Fruit fly (Drosophila melanogaster) whole organism, prepupa: ENCODE measurements around the gene CG14329.
A peak's percentile ranks its signal among the peaks of the same experiment; 100 is the strongest.

ENCODE experiments used
- Blimp-1 ChIP-seq: fragments of 200-800 bp; sonication (Bioruptor generic); optimal IDR thresholded peaks from 3 replicates; lab custom pipeline; 2017; ENCODE audit warnings: missing biosample characterization, missing genetic modification characterization, mild to moderate bottlenecking, moderate library complexity, missing genetic modification reagents
- CG10631 ChIP-seq: fragments of 200-800 bp; sonication (Bioruptor generic); optimal IDR thresholded peaks from 2 replicates; lab custom pipeline; 2016; ENCODE audit warnings: missing biosample characterization, missing genetic modification characterization
- CG10669 ChIP-seq: fragments of 200-800 bp; sonication (Bioruptor generic); optimal IDR thresholded peaks from 3 replicates; lab custom pipeline; 2018; ENCODE audit warnings: missing biosample characterization, mild to moderate bottlenecking, missing genetic modification characterization, moderate library complexity
- CG11294 ChIP-seq: fragments of 200-800 bp; sonication (Bioruptor generic); IDR thresholded peaks from 2 replicates; pipeline ENCODE4 v1.3.6; 2022; ENCODE audit warnings: missing biosample characterization, missing genetic modification characterization
- CG11762 ChIP-seq: fragments of 200-800 bp; sonication (Bioruptor generic); optimal IDR thresholded peaks from 3 replicates; lab custom pipeline; 2016; ENCODE audit warnings: missing biosample characterization, missing genetic modification characterization; ENCODE audit not compliant: insufficient read depth
- CG11902 ChIP-seq: fragments of 200-800 bp; sonication (Bioruptor generic); optimal IDR thresholded peaks from 3 replicates; lab custom pipeline; 2016; ENCODE audit warnings: missing biosample characterization, missing genetic modification characterization
- CG15336 ChIP-seq: fragments of 200-800 bp; sonication (Bioruptor generic); IDR thresholded peaks from 2 replicates; pipeline ENCODE4 v1.3.6; 2022; ENCODE audit warnings: missing biosample characterization, missing genetic modification characterization
- CG1621 ChIP-seq: fragments of 200-800 bp; sonication (Bioruptor generic); optimal IDR thresholded peaks from 3 replicates; lab custom pipeline; 2018; ENCODE audit warnings: missing biosample characterization, mild to moderate bottlenecking, missing genetic modification characterization
- CG16779 ChIP-seq: fragments of 200-800 bp; sonication (Bioruptor generic); optimal IDR thresholded peaks from 3 replicates; lab custom pipeline; 2017; ENCODE audit warnings: missing biosample characterization, mild to moderate bottlenecking, missing genetic modification characterization
- CG3032 ChIP-seq: fragments of 200-800 bp; optimal IDR thresholded peaks from 2 replicates; lab custom pipeline; 2019; ENCODE audit warnings: missing biosample characterization, mild to moderate bottlenecking, missing genetic modification characterization, moderate library complexity
- CG31627 ChIP-seq: fragments of 200-800 bp; sonication (Bioruptor generic); optimal IDR thresholded peaks from 3 replicates; lab custom pipeline; 2016; ENCODE audit warnings: missing biosample characterization, missing genetic modification characterization
- CG32006 ChIP-seq: fragments of 200-800 bp; sonication (Bioruptor generic); optimal IDR thresholded peaks from 3 replicates; lab custom pipeline; 2017; ENCODE audit warnings: missing biosample characterization, mild to moderate bottlenecking, missing genetic modification characterization
- CG34406 ChIP-seq: fragments of 200-800 bp; sonication (Bioruptor generic); optimal IDR thresholded peaks from 3 replicates; lab custom pipeline; 2016; ENCODE audit warnings: missing biosample characterization, missing genetic modification characterization
- CG3919 ChIP-seq: fragments of 200-800 bp; sonication (Bioruptor generic); optimal IDR thresholded peaks from 3 replicates; lab custom pipeline; 2016; ENCODE audit warnings: missing biosample characterization, missing genetic modification characterization
- CG6163 ChIP-seq: fragments of 200-800 bp; sonication (Bioruptor generic); IDR thresholded peaks from 3 replicates; pipeline ENCODE4 v1.3.6; 2022; ENCODE audit warnings: missing biosample characterization, missing genetic modification characterization
- CG6276 ChIP-seq: fragments of 200-800 bp; sonication (Bioruptor generic); optimal IDR thresholded peaks from 2 replicates; lab custom pipeline; 2017; ENCODE audit warnings: missing biosample characterization, mild to moderate bottlenecking, missing genetic modification characterization
- CG6792 ChIP-seq: fragments of 200-800 bp; sonication (Bioruptor generic); optimal IDR thresholded peaks from 3 replicates; lab custom pipeline; 2016; ENCODE audit warnings: missing biosample characterization, missing genetic modification characterization
- CG6808 ChIP-seq: fragments of 200-800 bp; sonication (Bioruptor generic); optimal IDR thresholded peaks from 3 replicates; lab custom pipeline; 2017; ENCODE audit warnings: missing biosample characterization, missing genetic modification characterization, mild to moderate bottlenecking, moderate library complexity, missing genetic modification reagents
- CG6854 ChIP-seq: fragments of 200-800 bp; sonication (Bioruptor generic); optimal IDR thresholded peaks from 2 replicates; lab custom pipeline; 2017; ENCODE audit warnings: missing biosample characterization, mild to moderate bottlenecking, missing genetic modification characterization
- CG7368 ChIP-seq: fragments of 200-800 bp; sonication (Bioruptor generic); optimal IDR thresholded peaks from 3 replicates; lab custom pipeline; 2016; ENCODE audit warnings: missing biosample characterization, missing genetic modification characterization
- CG8119 ChIP-seq: fragments of 200-800 bp; sonication (Bioruptor generic); IDR thresholded peaks from 3 replicates; pipeline ENCODE4 v1.3.6; 2022; ENCODE audit warnings: missing biosample characterization, missing genetic modification characterization
- CG8632 ChIP-seq: fragments of 200-800 bp; sonication (Bioruptor generic); optimal IDR thresholded peaks from 3 replicates; lab custom pipeline; 2016; ENCODE audit warnings: missing biosample characterization, missing genetic modification characterization
- Eip93F ChIP-seq: fragments of 200-800 bp; sonication (Bioruptor generic); optimal IDR thresholded peaks from 2 replicates; lab custom pipeline; 2016; ENCODE audit warnings: missing biosample characterization, mild to moderate bottlenecking, missing genetic modification characterization
- Ets21C ChIP-seq: fragments of 200-800 bp; sonication (Bioruptor generic); optimal IDR thresholded peaks from 3 replicates; lab custom pipeline; 2016; ENCODE audit warnings: missing biosample characterization, missing genetic modification characterization
- Ets96B ChIP-seq: fragments of 200-800 bp; optimal IDR thresholded peaks from 2 replicates; lab custom pipeline; 2019; ENCODE audit warnings: missing biosample characterization, mild to moderate bottlenecking, missing genetic modification characterization, moderate library complexity
- Gug ChIP-seq: fragments of 200-800 bp; sonication (Bioruptor generic); IDR thresholded peaks from 2 replicates; pipeline ENCODE4 v1.3.6; 2022; ENCODE audit warnings: missing biosample characterization, missing genetic modification characterization
- Hr38 ChIP-seq: sonication (Bioruptor generic); optimal IDR thresholded peaks from 2 replicates; lab custom pipeline; 2016; ENCODE audit warnings: missing biosample characterization, missing genetic modification characterization
- Hr39 ChIP-seq: fragments of 200-800 bp; sonication (Bioruptor generic); optimal IDR thresholded peaks from 2 replicates; lab custom pipeline; 2016; ENCODE audit warnings: missing biosample characterization, missing genetic modification characterization
- Lpt ChIP-seq: fragments of 200-800 bp; sonication (Bioruptor generic); optimal IDR thresholded peaks from 3 replicates; lab custom pipeline; 2016; ENCODE audit warnings: missing biosample characterization, missing genetic modification characterization
- OdsH ChIP-seq: fragments of 200-800 bp; sonication (Bioruptor generic); optimal IDR thresholded peaks from 3 replicates; lab custom pipeline; 2016; ENCODE audit warnings: missing biosample characterization, missing genetic modification characterization
- Smox ChIP-seq: fragments of 200-800 bp; sonication (Bioruptor generic); optimal IDR thresholded peaks from 3 replicates; lab custom pipeline; 2016; ENCODE audit warnings: missing biosample characterization, missing genetic modification characterization
- Sox15 ChIP-seq: fragments of 200-800 bp; sonication (Bioruptor generic); optimal IDR thresholded peaks from 3 replicates; lab custom pipeline; 2016; ENCODE audit warnings: missing biosample characterization, missing genetic modification characterization
- achi ChIP-seq: fragments of 200-800 bp; sonication (Bioruptor generic); optimal IDR thresholded peaks from 3 replicates; lab custom pipeline; 2016; ENCODE audit warnings: missing biosample characterization, missing genetic modification characterization
- acj6 ChIP-seq: fragments of 200-800 bp; sonication (Bioruptor generic); optimal IDR thresholded peaks from 3 replicates; lab custom pipeline; 2016; ENCODE audit warnings: missing biosample characterization, missing genetic modification characterization
- dac ChIP-seq: fragments of 200-800 bp; sonication (Bioruptor generic); optimal IDR thresholded peaks from 2 replicates; lab custom pipeline; 2017; ENCODE audit warnings: missing biosample characterization, mild to moderate bottlenecking, missing genetic modification characterization
- dsx ChIP-seq: fragments of 200-800 bp; optimal IDR thresholded peaks from 3 replicates; lab custom pipeline; 2019; ENCODE audit warnings: missing biosample characterization, mild to moderate bottlenecking, missing genetic modification characterization, moderate library complexity; ENCODE audit not compliant: poor library complexity, severe bottlenecking
- eg ChIP-seq: fragments of 200-800 bp; sonication (Bioruptor generic); IDR thresholded peaks from 3 replicates; pipeline ENCODE4 v1.3.6; 2022; ENCODE audit warnings: missing biosample characterization, missing genetic modification characterization
- esn ChIP-seq: fragments of 200-800 bp; sonication (Bioruptor generic); optimal IDR thresholded peaks from 2 replicates; lab custom pipeline; 2016; ENCODE audit warnings: missing biosample characterization, mild to moderate bottlenecking, missing genetic modification characterization, moderate library complexity
- fd85E ChIP-seq: fragments of 200-800 bp; sonication (Bioruptor generic); optimal IDR thresholded peaks from 3 replicates; lab custom pipeline; 2016; ENCODE audit warnings: missing biosample characterization, missing genetic modification characterization
- fkh ChIP-seq: fragments of 200-800 bp; sonication (Bioruptor generic); optimal IDR thresholded peaks from 3 replicates; lab custom pipeline; 2017; ENCODE audit warnings: missing biosample characterization, mild to moderate bottlenecking, missing genetic modification characterization, moderate library complexity
- pdm3 ChIP-seq: fragments of 200-800 bp; sonication (Bioruptor generic); optimal IDR thresholded peaks from 3 replicates; lab custom pipeline; 2016; ENCODE audit warnings: missing biosample characterization, missing genetic modification characterization
- svp ChIP-seq: fragments of 200-800 bp; sonication (Bioruptor generic); peaks from one replicate; lab custom pipeline; 2016; ENCODE audit warnings: missing biosample characterization, missing genetic modification characterization
- topi ChIP-seq: fragments of 200-800 bp; sonication (Bioruptor generic); optimal IDR thresholded peaks from 3 replicates; lab custom pipeline; 2016; ENCODE audit warnings: missing biosample characterization, missing genetic modification characterization
- vri ChIP-seq: fragments of 200-800 bp; sonication (Bioruptor generic); optimal IDR thresholded peaks from 3 replicates; lab custom pipeline; 2016; ENCODE audit warnings: missing biosample characterization, mild to moderate bottlenecking, missing genetic modification characterization

CG14329 gene

dm6 chr3R:17601866-17602265 is 7.3 kb upstream of the CG14329 start:
- TF ChIP-seq CG6163 (GFP tag; lab: Robert Waterston, UW) (no peak), svp (GFP tag; lab: Kevin White, UChicago) (peak; percentile 3)

- no peak for TF ChIP-seq CG10631 (GFP tag; lab: Kevin White, UChicago)
- no peak for TF ChIP-seq CG11762 (GFP tag; lab: Kevin White, UChicago)
- TF ChIP-seq Sox15 (GFP tag; lab: Kevin White, UChicago) = no peak
- no peak for TF ChIP-seq Ets96B
- TF ChIP-seq Hr39 (GFP tag; lab: Kevin White, UChicago) = no peak
- TF ChIP-seq CG16779 = no peak
Measured at dm6 chr3R:17602974-17603373, 6.2 kb upstream of the CG14329 start.

- TF ChIP-seq CG6792 (no peak), vri (peak; percentile 25), CG3919 (GFP tag; lab: Kevin White, UChicago) (no peak)
Measured at dm6 chr3R:17603717-17604116, 5.4 kb upstream of the CG14329 start.

- TF ChIP-seq CG1621 (tag; lab: Kevin White, UChicago) = peak; percentile 22
- TF ChIP-seq esn (GFP tag; lab: Kevin White, UChicago) = no peak
- peak; percentile 73 for TF ChIP-seq CG32006 (GFP tag; lab: Kevin White, UChicago)
- peak; percentile 3 for TF ChIP-seq dac
- peak; percentile 36 for TF ChIP-seq acj6 (GFP tag; lab: Kevin White, UChicago)
- peak; percentile 33 for TF ChIP-seq CG8632
- peak; percentile 64 for TF ChIP-seq vri
- peak; percentile 66 for TF ChIP-seq Ets96B
- TF ChIP-seq CG6808 (GFP tag; lab: Kevin White, UChicago) = peak; percentile 65
- TF ChIP-seq fd85E (GFP tag; lab: Kevin White, UChicago) = no peak
- peak; percentile 24; the same call in 1 of the 2 replicates for TF ChIP-seq CG11294 (GFP tag; lab: Robert Waterston, UW)
- TF ChIP-seq CG6276 (GFP tag; lab: Kevin White, UChicago) = peak; percentile 60
- peak; percentile 66 for TF ChIP-seq CG10669 (GFP tag; lab: Kevin White, UChicago)
- TF ChIP-seq fkh (GFP tag; lab: Kevin White, UChicago) = peak; percentile 10
- TF ChIP-seq Smox (GFP tag; lab: Kevin White, UChicago) = peak; percentile 43
- TF ChIP-seq svp (GFP tag; lab: Kevin White, UChicago) = peak; percentile 45
- TF ChIP-seq CG16779 = peak; percentile 44
- TF ChIP-seq CG34406 = peak; percentile 56
- no peak for TF ChIP-seq CG6163 (GFP tag; lab: Robert Waterston, UW)
- peak; percentile 37 for TF ChIP-seq CG15336 (GFP tag; lab: Robert Waterston, UW)
- peak; percentile 59 for TF ChIP-seq achi (GFP tag; lab: Kevin White, UChicago)
- no peak for TF ChIP-seq CG7368 (GFP tag; lab: Kevin White, UChicago)
- TF ChIP-seq Eip93F (GFP tag; lab: Kevin White, UChicago) = no peak
- TF ChIP-seq Ets21C (GFP tag; lab: Kevin White, UChicago) = no peak
- TF ChIP-seq eg (GFP tag; lab: Robert Waterston, UW) = peak; percentile 45; the same call in 1 of the 3 replicates
- TF ChIP-seq Gug = no peak
- TF ChIP-seq topi (GFP tag; lab: Kevin White, UChicago) = peak; percentile 37
- peak; percentile 11 for TF ChIP-seq CG11902
- no peak for TF ChIP-seq pdm3
- peak; percentile 55 for TF ChIP-seq CG10631 (GFP tag; lab: Kevin White, UChicago)
- no peak for TF ChIP-seq CG6854 (GFP tag; lab: Kevin White, UChicago)
- peak; percentile 21 for TF ChIP-seq CG3919 (GFP tag; lab: Kevin White, UChicago)
- peak; percentile 20 for TF ChIP-seq Blimp-1
- peak; percentile 58 for TF ChIP-seq dsx (GFP tag; lab: Kevin White, UChicago)
- peak; percentile 50 for TF ChIP-seq OdsH (GFP tag; lab: Kevin White, UChicago)
- peak; percentile 39 for TF ChIP-seq CG6792
- TF ChIP-seq CG31627 (GFP tag; lab: Kevin White, UChicago) = peak; percentile 27
- no peak for TF ChIP-seq Lpt (GFP tag; lab: Kevin White, UChicago)
- no peak for TF ChIP-seq Hr38 (GFP tag; lab: Kevin White, UChicago)
- TF ChIP-seq CG8119 (GFP tag; lab: Robert Waterston, UW) = peak; percentile 51
- no peak for TF ChIP-seq CG3032 (tag; lab: Kevin White, UChicago)
Measured at dm6 chr3R:17604198-17604879, 4.8 kb upstream of the CG14329 start.
